Fruit fly (Drosophila melanogaster) whole organism, pupa: ENCODE data around the gene CG10089.
A peak's percentile ranks its signal among the peaks of the same experiment; 100 is the strongest.

ENCODE experiments used
- CG34367 ChIP-seq: fragments of 200-800 bp; sonication (Bioruptor generic); optimal IDR thresholded peaks from 2 replicates; lab custom pipeline; 2018; ENCODE audit warnings: missing biosample characterization, mild to moderate bottlenecking, missing genetic modification characterization
- CG8159 ChIP-seq: fragments of 200-800 bp; sonication (Bioruptor generic); optimal IDR thresholded peaks from 3 replicates; lab custom pipeline; 2018; ENCODE audit warnings: missing biosample characterization, mild to moderate bottlenecking, missing genetic modification characterization, moderate library complexity
- CG8301 ChIP-seq: fragments of 200-800 bp; sonication (Bioruptor generic); optimal IDR thresholded peaks from 2 replicates; lab custom pipeline; 2018; ENCODE audit warnings: missing biosample characterization, mild to moderate bottlenecking, missing genetic modification characterization
- EcR ChIP-seq: fragments of 200-800 bp; sonication (Bioruptor generic); optimal IDR thresholded peaks from 3 replicates; lab custom pipeline; 2019; ENCODE audit warnings: missing biosample characterization, missing genetic modification characterization, mild to moderate bottlenecking, moderate library complexity, missing genetic modification reagents
- Ets98B ChIP-seq: fragments of 200-800 bp; sonication (Bioruptor generic); IDR thresholded peaks from 2 replicates; pipeline ENCODE4 v1.3.6; 2022; ENCODE audit warnings: missing biosample characterization, missing genetic modification characterization
- Pif1B ChIP-seq: fragments of 200-800 bp; sonication (Bioruptor generic); optimal IDR thresholded peaks from 3 replicates; lab custom pipeline; 2016; ENCODE audit warnings: missing biosample characterization, missing genetic modification characterization
- Snoo ChIP-seq: fragments of 200-800 bp; sonication (Bioruptor generic); optimal IDR thresholded peaks from 3 replicates; lab custom pipeline; 2017; ENCODE audit warnings: missing biosample characterization, mild to moderate bottlenecking, missing genetic modification characterization, inconsistent platforms
- gl ChIP-seq: fragments of 200-800 bp; sonication (Bioruptor generic); optimal IDR thresholded peaks from 2 replicates; lab custom pipeline; 2018; ENCODE audit warnings: missing biosample characterization, mild to moderate bottlenecking, missing genetic modification characterization
- rn ChIP-seq: fragments of 200-800 bp; sonication (Bioruptor generic); IDR thresholded peaks from 2 replicates; pipeline ENCODE4 v1.3.6; 2022; ENCODE audit warnings: missing biosample characterization, missing genetic modification characterization

DNA sequence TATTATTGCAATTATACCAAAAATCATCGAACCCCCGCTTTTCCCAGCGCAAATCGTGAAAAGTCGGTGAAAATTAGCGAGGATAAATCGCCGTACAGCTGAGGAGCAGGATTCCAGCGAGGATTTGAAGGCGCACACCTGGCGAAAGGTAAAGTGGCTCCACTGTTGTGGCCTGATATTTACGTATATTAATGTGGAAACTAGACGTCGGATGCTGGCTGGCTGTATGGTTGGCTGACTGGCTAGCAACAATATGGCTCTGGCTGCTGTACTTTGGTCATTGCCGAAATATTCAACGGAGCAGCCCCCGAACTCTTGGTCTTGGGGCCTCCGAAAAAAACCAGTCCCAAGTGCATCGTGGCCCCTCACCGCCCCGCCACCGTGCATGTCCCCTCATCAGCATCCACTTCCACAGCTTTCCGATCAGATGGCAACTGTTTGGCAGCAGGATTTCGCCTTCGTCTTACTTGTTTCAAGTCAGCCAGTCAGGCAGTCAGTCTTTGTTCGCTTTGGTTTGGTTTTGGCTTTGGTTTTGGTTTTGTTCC is 12.3 kb upstream of the CG10089 start:
- TF ChIP-seq EcR (peak; percentile 24), Ets98B (GFP tag; lab: Robert Waterston, UW) (peak; percentile 36; the same call in 1 of the 2 replicates), CG8301 (tag; lab: Kevin White, UChicago) (peak; percentile 5), Snoo (tag; lab: Kevin White, UChicago) (no peak), Pif1B (GFP tag; lab: Kevin White, UChicago) (no peak), CG34367 (tag; lab: Kevin White, UChicago) (no peak), rn (GFP tag; lab: Robert Waterston, UW) (no peak), gl (tag; lab: Kevin White, UChicago) (no peak), CG8159 (no peak)
